Worm (Caenorhabditis elegans) whole organism, L4/young adult: ENCODE measurements around the gene ftt-2.

ENCODE experiments used
- W03F9.2 ChIP-seq: fragments of 150-350 bp; optimal IDR thresholded peaks from 2 replicates; lab custom pipeline; 2014; ENCODE audit warnings: missing biosample characterization, missing genetic modification characterization
- him-1 ChIP-seq: sonication (generic microtip); optimal IDR thresholded peaks from 2 replicates; lab custom pipeline; 2016; ENCODE audit warnings: missing genotype, missing genetic modification reagents, missing genetic modification characterization, missing compliant biosample characterization

DNA sequence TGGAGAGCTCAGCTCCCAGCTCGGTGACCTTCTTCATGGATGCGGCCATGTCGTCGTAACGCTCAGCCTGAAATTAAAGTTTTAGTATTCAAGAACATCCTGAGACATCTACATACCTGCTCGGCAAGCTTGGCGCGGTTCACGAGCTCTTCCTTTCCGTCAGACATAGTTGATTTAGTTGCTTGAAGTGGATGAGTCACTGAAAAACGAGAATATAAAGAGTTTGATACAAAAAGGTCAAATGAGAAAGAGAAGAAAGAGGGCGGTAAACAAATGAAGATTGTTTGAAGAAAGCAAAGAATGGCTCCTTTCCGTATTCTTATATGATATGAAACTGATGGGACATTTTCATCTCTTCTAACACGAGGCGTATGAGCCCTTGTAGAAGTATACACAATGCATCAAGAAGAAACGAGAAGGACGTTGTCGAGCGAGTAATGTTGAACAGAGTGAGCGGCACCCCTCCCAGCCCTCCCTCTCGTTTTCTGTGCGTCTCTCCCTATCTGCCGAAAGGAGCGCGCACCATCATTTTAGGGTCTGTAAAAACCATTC, at the start of gene ftt-2:
- no peak for TF ChIP-seq W03F9.2
- no peak for TF ChIP-seq him-1 (tag; lab: Kevin White, UChicago)
